Worm (Caenorhabditis elegans) whole organism, mixed stage, embryonic: ENCODE measurements around the gene K08D9.10.

Experiments used
- M03D4.4 ChIP-seq: sonication (generic microtip); optimal IDR thresholded peaks from 2 replicates; lab custom pipeline; 2017; ENCODE audit warnings: mild to moderate bottlenecking, missing genetic modification characterization, missing compliant biosample characterization
- bed-3 ChIP-seq: fragments of 200-800 bp; sonication (Bioruptor generic); optimal IDR thresholded peaks from 3 replicates; lab custom pipeline; 2018; ENCODE audit warnings: mild to moderate bottlenecking, missing genetic modification characterization, moderate library complexity, missing compliant biosample characterization
- blmp-1 ChIP-seq: fragments of 150-350 bp; optimal IDR thresholded peaks from 2 replicates; lab custom pipeline; 2014; ENCODE audit warnings: missing biosample characterization, missing genetic modification characterization
- ceh-39 ChIP-seq: fragments of 150-350 bp; optimal IDR thresholded peaks from 2 replicates; lab custom pipeline; 2014; ENCODE audit warnings: missing biosample characterization, missing genetic modification characterization
- ceh-43 ChIP-seq: fragments of 200-800 bp; sonication (Bioruptor generic); optimal IDR thresholded peaks from 2 replicates; lab custom pipeline; 2018; ENCODE audit warnings: mild to moderate bottlenecking, missing genetic modification characterization, moderate library complexity, missing compliant biosample characterization
- ceh-83 ChIP-seq: fragments of 200-800 bp; sonication (Bioruptor generic); optimal IDR thresholded peaks from 2 replicates; lab custom pipeline; 2018; ENCODE audit warnings: mild to moderate bottlenecking, missing genetic modification characterization, missing compliant biosample characterization
- ces-1 ChIP-seq: fragments of 150-350 bp; optimal IDR thresholded peaks from 2 replicates; lab custom pipeline; 2014; ENCODE audit warnings: missing biosample characterization, missing genetic modification reagents, missing genetic modification characterization
- cnd-1 ChIP-seq: fragments of 200-800 bp; sonication (Bioruptor generic); optimal IDR thresholded peaks from 2 replicates; lab custom pipeline; 2018; ENCODE audit warnings: mild to moderate bottlenecking, missing genetic modification characterization, missing compliant biosample characterization
- drap-1 ChIP-seq: fragments of 200-800 bp; sonication (Bioruptor generic); optimal IDR thresholded peaks from 3 replicates; lab custom pipeline; 2018; ENCODE audit warnings: mild to moderate bottlenecking, missing genetic modification characterization, missing compliant biosample characterization
- elt-1 ChIP-seq: sonication (generic microtip); optimal IDR thresholded peaks from 2 replicates; lab custom pipeline; 2017; ENCODE audit warnings: missing genetic modification characterization, mild to moderate bottlenecking, missing compliant biosample characterization, antibody characterized with exemption, moderate library complexity, borderline replicate concordance; ENCODE audit not compliant: insufficient read depth
- elt-3 ChIP-seq: fragments of 150-350 bp; optimal IDR thresholded peaks from 2 replicates; lab custom pipeline; 2014; ENCODE audit warnings: missing biosample characterization, missing genetic modification characterization
- flh-1 ChIP-seq: fragments of 200-800 bp; sonication (Bioruptor generic); optimal IDR thresholded peaks from 2 replicates; lab custom pipeline; 2018; ENCODE audit warnings: mild to moderate bottlenecking, missing genetic modification characterization, moderate library complexity, missing compliant biosample characterization
- ham-2 ChIP-seq: fragments of 200-800 bp; sonication (Bioruptor generic); optimal IDR thresholded peaks from 2 replicates; lab custom pipeline; 2018; ENCODE audit warnings: mild to moderate bottlenecking, missing genetic modification characterization, missing compliant biosample characterization
- hlh-1 ChIP-seq: fragments of 150-350 bp; optimal IDR thresholded peaks from 2 replicates; lab custom pipeline; 2014; ENCODE audit warnings: missing biosample characterization, missing genetic modification reagents, missing genetic modification characterization
- lin-13 ChIP-seq: fragments of 150-350 bp; optimal IDR thresholded peaks from 2 replicates; lab custom pipeline; 2014; ENCODE audit warnings: missing biosample characterization, missing genetic modification characterization
- mep-1 ChIP-seq: fragments of 150-350 bp; optimal IDR thresholded peaks from 2 replicates; lab custom pipeline; 2017; ENCODE audit warnings: missing biosample characterization, missing genetic modification reagents, missing genetic modification characterization, inconsistent platforms
- mls-2 ChIP-seq: sonication (generic microtip); optimal IDR thresholded peaks from 2 replicates; lab custom pipeline; 2016; ENCODE audit warnings: mild to moderate bottlenecking, missing genetic modification characterization, moderate library complexity, missing compliant biosample characterization
- nhr-12 ChIP-seq: fragments of 150-350 bp; optimal IDR thresholded peaks from 2 replicates; lab custom pipeline; 2014; ENCODE audit warnings: missing biosample characterization, missing genetic modification characterization
- nhr-2 ChIP-seq: fragments of 150-350 bp; optimal IDR thresholded peaks from 2 replicates; lab custom pipeline; 2014; ENCODE audit warnings: missing biosample characterization, missing genetic modification characterization
- nhr-237 ChIP-seq: fragments of 150-350 bp; optimal IDR thresholded peaks from 2 replicates; lab custom pipeline; 2014; ENCODE audit warnings: missing biosample characterization, missing genetic modification characterization
- nhr-28 ChIP-seq: fragments of 150-350 bp; optimal IDR thresholded peaks from 2 replicates; lab custom pipeline; 2014; ENCODE audit warnings: missing biosample characterization, missing genetic modification characterization
- nhr-76 ChIP-seq: sonication (generic microtip); optimal IDR thresholded peaks from 2 replicates; lab custom pipeline; 2017; ENCODE audit warnings: missing biosample characterization, missing genetic modification characterization
- pha-4 ChIP-seq: fragments of 150-350 bp; optimal IDR thresholded peaks from 2 replicates; lab custom pipeline; 2018; ENCODE audit warnings: missing biosample characterization, missing genetic modification reagents, missing genetic modification characterization
- sem-2 ChIP-seq: fragments of 200-800 bp; sonication (Bioruptor generic); optimal IDR thresholded peaks from 2 replicates; lab custom pipeline; 2018; ENCODE audit warnings: mild to moderate bottlenecking, missing genetic modification characterization, missing compliant biosample characterization
- snpc-4 ChIP-seq: fragments of 150-350 bp; optimal IDR thresholded peaks from 2 replicates; lab custom pipeline; 2014; ENCODE audit warnings: missing biosample characterization, missing genetic modification characterization
- sptf-1 ChIP-seq: sonication (generic microtip); optimal IDR thresholded peaks from 2 replicates; lab custom pipeline; 2017; ENCODE audit warnings: mild to moderate bottlenecking, missing genetic modification characterization, moderate library complexity, missing compliant biosample characterization
- tbx-8 ChIP-seq: fragments of 200-800 bp; sonication (Bioruptor generic); optimal IDR thresholded peaks from 2 replicates; lab custom pipeline; 2018; ENCODE audit warnings: mild to moderate bottlenecking, missing genetic modification characterization, moderate library complexity, missing compliant biosample characterization
- unc-39 ChIP-seq: fragments of 150-350 bp; optimal IDR thresholded peaks from 2 replicates; lab custom pipeline; 2014; ENCODE audit warnings: missing biosample characterization, missing genetic modification characterization
- unc-62 ChIP-seq: fragments of 150-350 bp; optimal IDR thresholded peaks from 2 replicates; lab custom pipeline; 2014; ENCODE audit warnings: missing biosample characterization, missing genetic modification reagents, missing genetic modification characterization
- zip-8 ChIP-seq: fragments of 150-350 bp; optimal IDR thresholded peaks from 2 replicates; lab custom pipeline; 2014; ENCODE audit warnings: missing biosample characterization, missing genetic modification characterization
- ztf-11 ChIP-seq: fragments of 150-350 bp; optimal IDR thresholded peaks from 2 replicates; lab custom pipeline; 2014; ENCODE audit warnings: missing biosample characterization, missing genetic modification characterization

K08D9.10 gene

DNA sequence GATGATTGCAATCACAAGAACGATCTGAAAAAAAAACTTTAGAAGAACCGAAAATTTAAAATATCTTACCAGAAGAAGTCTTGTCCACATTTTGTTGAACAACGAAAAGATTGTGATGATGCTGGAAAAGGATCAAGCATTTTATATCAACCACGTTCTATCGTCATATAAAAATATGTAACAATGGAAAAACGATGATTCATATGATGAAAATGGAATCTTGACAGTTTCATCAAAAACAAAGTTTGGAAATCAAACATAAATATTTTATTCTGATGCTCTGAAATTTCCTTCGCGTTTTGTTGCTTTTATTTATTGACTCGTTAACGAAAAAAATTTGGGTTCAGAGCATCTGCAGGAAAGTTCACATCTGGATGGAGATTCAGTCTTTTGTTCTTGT lies 5.9 kb downstream of the K08D9.10 start, which contains the start of the genes K08D9.9 and str-16:
K08D9.9 (minus strand) TSS at position 101 of the 400 bp plus-strand sequence.
str-16 (plus strand) TSS at position 266 of the 400 bp plus-strand sequence.
- TF ChIP-seq nhr-237 (tag; lab: Kevin White, UChicago), result no peak
- no peak for TF ChIP-seq ztf-11 (tag; lab: Kevin White, UChicago)
- no peak for TF ChIP-seq unc-39 (tag; lab: Kevin White, UChicago)
- TF ChIP-seq flh-1 (GFP tag; lab: Kevin White, UChicago), result no peak
- no peak for TF ChIP-seq mls-2 (tag; lab: Kevin White, UChicago)
- no peak for TF ChIP-seq mep-1 (tag; lab: Kevin White, UChicago)
- no peak for TF ChIP-seq ham-2 (GFP tag; lab: Kevin White, UChicago)
- TF ChIP-seq nhr-12 (tag; lab: Kevin White, UChicago), result no peak

DNA sequence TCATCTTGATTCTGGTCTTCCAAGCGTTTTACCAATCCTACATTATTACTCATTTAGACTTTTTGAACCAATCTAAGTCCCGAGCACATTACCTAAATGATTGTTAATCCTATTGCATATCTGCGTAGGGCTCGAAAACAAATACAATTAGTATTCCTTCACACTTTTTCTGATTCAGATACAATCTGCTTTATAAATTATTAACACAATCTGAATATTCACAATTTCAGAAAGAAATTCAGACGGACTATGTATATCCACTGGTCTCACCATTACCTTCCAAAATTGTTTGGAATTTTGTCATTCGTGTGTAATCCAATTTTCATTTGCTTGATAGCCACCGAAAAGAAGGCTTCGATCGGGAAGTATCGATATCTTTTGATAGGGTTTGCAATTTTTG lies 10.5 kb downstream of the K08D9.10 start, which contains the start of gene srj-11:
srj-11 (plus strand) TSS at position 250 of the 400 bp plus-strand sequence.
- no peak for TF ChIP-seq ceh-39 (tag; lab: Kevin White, UChicago)
- no peak for TF ChIP-seq ham-2 (GFP tag; lab: Kevin White, UChicago)
- no peak for TF ChIP-seq unc-39 (tag; lab: Kevin White, UChicago)
- TF ChIP-seq zip-8 (tag; lab: Kevin White, UChicago), result no peak
- TF ChIP-seq sptf-1 (tag; lab: Kevin White, UChicago), result no peak
- no peak for TF ChIP-seq elt-3 (tag; lab: Kevin White, UChicago)

DNA sequence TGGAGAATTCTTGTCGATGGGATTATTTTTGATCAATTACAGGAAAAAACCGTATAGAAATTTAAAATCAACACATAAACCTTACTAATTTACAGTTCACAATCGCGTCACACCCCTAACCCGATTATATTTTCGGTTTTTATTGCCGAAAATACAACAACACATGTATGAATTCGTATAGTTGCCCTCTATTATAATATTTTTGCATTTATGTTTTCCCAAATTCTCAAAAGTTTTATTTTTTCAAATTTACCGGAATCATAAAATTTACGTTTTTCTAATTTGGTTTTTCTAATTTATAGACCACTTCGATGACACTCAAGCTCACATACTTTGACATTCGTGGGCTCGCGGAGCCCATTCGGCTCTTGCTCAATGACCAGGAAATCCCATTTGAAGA lies 12.3 kb downstream of the K08D9.10 start, which contains the start of gene gst-23:
gst-23 (plus strand) TSS at position 301 of the 400 bp plus-strand sequence.
- TF ChIP-seq elt-1 (no peak), nhr-28 (tag; lab: Kevin White, UChicago) (no peak), blmp-1 (tag; lab: Kevin White, UChicago) (no peak)

DNA sequence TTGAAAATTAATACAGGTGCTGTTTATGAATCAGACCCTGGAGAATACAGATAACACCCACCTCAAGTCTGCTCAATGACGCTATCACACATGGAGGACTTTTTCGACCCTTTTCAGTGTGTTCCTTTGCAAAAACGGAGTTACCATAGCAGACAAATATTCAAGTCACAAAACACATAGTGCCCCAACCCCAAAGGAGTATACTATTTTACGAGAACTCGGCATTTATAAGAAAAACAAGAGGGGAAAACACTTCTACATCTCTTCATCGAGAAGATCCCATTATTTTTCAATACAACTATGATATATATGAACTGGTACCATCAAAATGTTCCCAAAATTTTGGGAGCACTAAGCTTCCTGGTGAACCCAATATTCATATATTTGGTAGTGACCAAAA lies 14.0 kb downstream of the K08D9.10 start, which contains the start of gene srj-7:
srj-7 (plus strand) TSS at position 301 of the 400 bp plus-strand sequence.
- no peak for TF ChIP-seq elt-1
- no peak for TF ChIP-seq hlh-1
- no peak for TF ChIP-seq ceh-39 (tag; lab: Kevin White, UChicago)
- TF ChIP-seq ceh-43 (GFP tag; lab: Kevin White, UChicago), result no peak
- TF ChIP-seq ces-1 (GFP tag; lab: Kevin White, UChicago), result no peak
- no peak for TF ChIP-seq flh-1 (GFP tag; lab: Kevin White, UChicago)
- no peak for TF ChIP-seq M03D4.4 (tag; lab: Kevin White, UChicago)
- TF ChIP-seq ztf-11 (tag; lab: Kevin White, UChicago), result no peak
- TF ChIP-seq nhr-237 (tag; lab: Kevin White, UChicago), result no peak
- TF ChIP-seq ceh-83 (GFP tag; lab: Kevin White, UChicago), result no peak
- TF ChIP-seq nhr-2, result no peak
- no peak for TF ChIP-seq nhr-28 (tag; lab: Kevin White, UChicago)
- no peak for TF ChIP-seq nhr-76 (tag; lab: Kevin White, UChicago)
- no peak for TF ChIP-seq mep-1 (tag; lab: Kevin White, UChicago)
- TF ChIP-seq ham-2 (GFP tag; lab: Kevin White, UChicago), result no peak
- TF ChIP-seq sptf-1 (tag; lab: Kevin White, UChicago), result no peak
- no peak for TF ChIP-seq cnd-1 (tag; lab: Kevin White, UChicago)
- no peak for TF ChIP-seq drap-1 (GFP tag; lab: Kevin White, UChicago)
- no peak for TF ChIP-seq mls-2 (tag; lab: Kevin White, UChicago)

DNA sequence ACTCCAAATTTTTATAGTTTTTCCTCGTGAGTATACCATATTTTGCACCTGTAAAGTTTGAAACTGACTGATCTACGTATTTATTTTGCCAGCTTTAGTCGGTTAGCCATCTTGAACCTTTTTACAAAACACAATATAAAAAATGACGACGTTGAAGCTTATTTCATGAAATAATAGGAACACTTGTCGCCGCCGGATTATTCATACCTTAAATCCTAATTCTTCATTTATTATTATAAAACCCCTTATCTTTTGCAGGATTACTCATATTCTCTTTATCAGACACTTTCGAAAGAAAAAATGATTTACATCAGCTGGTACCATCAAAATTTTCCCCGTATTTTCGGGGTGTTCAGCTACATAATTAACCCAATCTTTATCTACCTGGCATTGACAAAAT lies 16.8 kb downstream of the K08D9.10 start, which contains the start of gene srj-8:
srj-8 (plus strand) TSS at position 301 of the 400 bp plus-strand sequence.
- TF ChIP-seq flh-1 (GFP tag; lab: Kevin White, UChicago) (no peak), ham-2 (GFP tag; lab: Kevin White, UChicago) (no peak), nhr-28 (tag; lab: Kevin White, UChicago) (no peak), elt-1 (no peak), unc-62 (GFP tag; lab: Kevin White, UChicago) (no peak), bed-3 (GFP tag; lab: Kevin White, UChicago) (no peak), cnd-1 (tag; lab: Kevin White, UChicago) (no peak), tbx-8 (GFP tag; lab: Kevin White, UChicago) (no peak), elt-3 (tag; lab: Kevin White, UChicago) (no peak), sem-2 (GFP tag; lab: Kevin White, UChicago) (no peak), mep-1 (tag; lab: Kevin White, UChicago) (no peak), ceh-43 (GFP tag; lab: Kevin White, UChicago) (no peak), nhr-12 (tag; lab: Kevin White, UChicago) (no peak), snpc-4 (tag; lab: Kevin White, UChicago) (no peak), pha-4 (tag; lab: Kevin White, UChicago) (no peak), ztf-11 (tag; lab: Kevin White, UChicago) (no peak), lin-13 (no peak)
